Worm (Caenorhabditis elegans): ENCODE data around the gene math-38.

DNA sequence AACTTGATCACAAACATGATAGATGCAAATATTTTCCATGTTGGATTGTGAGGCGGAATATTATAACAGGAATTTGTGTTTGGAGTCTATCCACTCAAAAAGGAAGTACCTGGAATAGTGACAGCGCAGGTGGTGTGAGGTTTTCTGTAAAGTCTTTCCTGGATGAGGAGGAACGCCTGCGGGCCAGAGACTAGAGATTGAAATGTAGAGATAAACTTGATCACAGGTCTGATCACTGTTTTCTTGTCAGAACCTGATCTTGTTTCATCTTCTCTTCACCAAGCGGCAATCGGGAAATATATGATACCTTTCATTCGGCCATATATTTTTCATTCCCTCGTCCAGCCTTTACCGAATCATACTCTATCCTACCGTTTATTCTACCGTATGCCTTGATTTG is 6.5 kb upstream of the math-38 start, which contains the start of gene T07H3.8:
- TF ChIP-seq nhr-28 (tag; optimal IDR thresholded peaks at IDR 0.05): no peak
- TF ChIP-seq nhr-23 (tag; optimal IDR thresholded peaks at IDR 0.05): no peak
- TF ChIP-seq nhr-25 (tag; optimal IDR thresholded peaks at IDR 0.05): no peak
- no peak for TF ChIP-seq lin-15B (tag; optimal IDR thresholded peaks at IDR 0.05)
- TF ChIP-seq ama-1 (optimal IDR thresholded peaks at IDR 0.05): no peak
- no peak for TF ChIP-seq nhr-12 (tag; optimal IDR thresholded peaks at IDR 0.05)
- TF ChIP-seq ceh-28 (tag; optimal IDR thresholded peaks at IDR 0.05): no peak
